Fruit fly (Drosophila melanogaster) Kc167 (cell line): ENCODE results near the gene Tif-IA.

Experiments used
- Myc ChIP-seq: fragments of >200 bp; optimal IDR thresholded peaks from 2 replicates; lab custom pipeline; 2017; ENCODE audit warnings: missing external identifiers
- Sin3A ChIP-seq: fragments of >200 bp; optimal IDR thresholded peaks from 2 replicates; lab custom pipeline; 2018; ENCODE audit warnings: missing external identifiers
- h ChIP-seq: fragments of >200 bp; optimal IDR thresholded peaks from 3 replicates; lab custom pipeline; 2018; ENCODE audit warnings: missing external identifiers
- insv ChIP-seq: fragments of >200 bp; optimal IDR thresholded peaks from 3 replicates; lab custom pipeline; 2018; ENCODE audit warnings: missing external identifiers
- psq ChIP-seq: fragments of >200 bp; optimal IDR thresholded peaks from 2 replicates; lab custom pipeline; 2017; ENCODE audit warnings: missing external identifiers
- ttk ChIP-seq: sonication (Bioruptor generic); optimal IDR thresholded peaks from 2 replicates; lab custom pipeline; 2017; ENCODE audit warnings: missing external identifiers

Gene Tif-IA

dm6 chr2L:22249570-22250274 is at the start of gene Tif-IA:
TSS of gene Tif-IA (plus strand) at chr2L:22249876.
- TF ChIP-seq ttk (lab: Kevin White, UChicago), result no peak
- TF ChIP-seq h (lab: Kevin White, UChicago), result no peak
- TF ChIP-seq insv (lab: Kevin White, UChicago), result no peak
- no peak for TF ChIP-seq Myc (lab: Kevin White, UChicago)
- TF ChIP-seq Sin3A (lab: Kevin White, UChicago), result no peak
- TF ChIP-seq psq (lab: Kevin White, UChicago), result no peak

DNA sequence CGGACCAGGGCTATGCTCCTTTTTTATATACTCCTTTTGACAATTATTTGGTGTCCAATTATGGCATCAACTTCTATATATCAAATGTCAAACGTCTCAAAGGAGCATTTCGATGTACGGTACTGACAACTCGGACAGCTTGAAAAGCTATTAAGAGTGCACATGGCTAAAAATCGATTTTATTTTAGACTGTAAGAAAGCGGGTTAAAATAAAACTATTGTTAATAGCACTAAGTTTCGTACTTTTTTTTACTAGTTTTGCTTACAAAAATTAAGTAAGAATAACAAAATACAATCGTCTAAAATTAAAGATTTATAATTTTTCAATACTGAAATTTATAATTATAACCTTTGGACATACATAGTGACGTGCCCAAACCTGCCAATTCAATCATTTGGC is 35.4 kb upstream of the Tif-IA start, which contains the start of gene Ir40a:
Ir40a (minus strand) TSS at position 101 of the 400 bp plus-strand sequence.
- TF ChIP-seq Myc (lab: Kevin White, UChicago) (no peak), Sin3A (lab: Kevin White, UChicago) (no peak), psq (lab: Kevin White, UChicago) (no peak), h (lab: Kevin White, UChicago) (no peak), ttk (lab: Kevin White, UChicago) (no peak)

- TF ChIP-seq insv (lab: Kevin White, UChicago), result no peak
- TF ChIP-seq Sin3A (lab: Kevin White, UChicago), result no peak
- TF ChIP-seq h (lab: Kevin White, UChicago), result no peak
- TF ChIP-seq ttk (lab: Kevin White, UChicago), result no peak
- no peak for TF ChIP-seq psq (lab: Kevin White, UChicago)
- no peak for TF ChIP-seq Myc (lab: Kevin White, UChicago)
Observed at dm6 chr2L:22239611-22240219, 10.0 kb upstream of the Tif-IA start, which contains the start of gene Nubpl. TSS of gene Nubpl (plus strand) at chr2L:22239916.

dm6 chr2L:22247455-22248058 is 2.1 kb upstream of the Tif-IA start, which contains the start of gene RpL21:
TSS of gene RpL21 (minus strand) at chr2L:22247875.
- peak; percentile 61 for TF ChIP-seq h (lab: Kevin White, UChicago)
- TF ChIP-seq ttk (lab: Kevin White, UChicago), result no peak
- no peak for TF ChIP-seq psq (lab: Kevin White, UChicago)

DNA sequence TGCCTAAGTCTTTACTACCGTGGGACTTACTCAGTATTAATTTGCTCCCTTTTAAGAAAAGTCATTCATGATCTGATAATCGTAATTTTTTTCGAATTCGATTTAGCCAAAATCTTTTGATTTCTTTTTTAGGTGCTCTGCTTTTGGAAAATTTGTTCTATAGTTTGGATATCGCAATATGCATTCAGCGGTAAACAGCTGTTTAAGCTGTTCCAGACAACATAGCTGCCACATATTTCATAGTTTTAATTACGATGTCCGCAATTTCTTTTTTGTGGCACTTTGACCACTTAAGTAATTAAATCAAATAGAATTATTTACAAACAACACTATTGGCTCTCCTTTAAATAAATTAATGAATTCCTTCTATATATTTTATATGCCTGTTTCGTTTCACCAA is 1.4 kb upstream of the Tif-IA start:
- TF ChIP-seq psq (lab: Kevin White, UChicago) (no peak), Sin3A (lab: Kevin White, UChicago) (no peak), insv (lab: Kevin White, UChicago) (no peak)

DNA sequence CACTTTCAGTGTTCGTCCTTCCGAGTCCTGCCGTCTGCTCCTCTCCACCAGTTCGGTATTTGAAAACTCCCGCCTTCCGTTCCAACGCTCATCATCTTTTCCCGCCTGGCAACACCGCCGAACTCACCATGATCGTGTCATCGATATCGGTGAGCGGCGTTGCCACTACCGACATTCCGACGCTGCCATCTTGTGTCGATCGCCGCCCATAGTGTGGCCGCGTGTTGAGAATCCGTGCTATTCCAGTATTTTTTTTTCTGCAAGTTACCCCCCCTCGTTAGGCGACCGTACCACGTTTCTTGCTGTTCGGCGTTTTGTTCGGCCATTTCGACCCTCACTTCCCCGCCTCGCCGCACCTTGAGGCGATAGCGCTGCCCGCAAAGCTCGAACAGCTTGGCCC is 11.4 kb downstream of the Tif-IA start:
- no peak for TF ChIP-seq ttk (lab: Kevin White, UChicago)
- no peak for TF ChIP-seq Sin3A (lab: Kevin White, UChicago)
- no peak for TF ChIP-seq Myc (lab: Kevin White, UChicago)
- TF ChIP-seq insv (lab: Kevin White, UChicago), result no peak

DNA sequence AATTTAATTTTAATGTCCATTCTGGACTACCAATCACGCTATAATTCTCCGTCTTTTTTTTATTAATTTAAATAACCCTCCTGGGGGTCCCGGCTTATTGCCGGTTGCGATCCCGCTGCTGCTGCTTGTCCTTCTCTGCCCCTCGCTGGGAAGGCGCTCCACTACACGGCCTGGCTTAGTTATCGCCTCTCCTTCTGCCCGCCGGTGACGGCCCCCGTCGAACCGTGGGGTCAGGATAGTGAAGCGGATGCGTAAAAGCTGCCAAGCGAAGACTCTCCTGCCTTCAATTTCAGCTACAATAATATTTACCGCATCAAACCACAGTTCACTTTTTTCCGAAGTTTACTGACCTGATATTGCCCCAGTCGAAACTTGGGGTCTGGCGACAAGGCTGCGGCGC is 32.2 kb downstream of the Tif-IA start:
- TF ChIP-seq h (lab: Kevin White, UChicago) (no peak), Myc (lab: Kevin White, UChicago) (no peak), Sin3A (lab: Kevin White, UChicago) (no peak), psq (lab: Kevin White, UChicago) (no peak), ttk (lab: Kevin White, UChicago) (no peak), insv (lab: Kevin White, UChicago) (no peak)

DNA sequence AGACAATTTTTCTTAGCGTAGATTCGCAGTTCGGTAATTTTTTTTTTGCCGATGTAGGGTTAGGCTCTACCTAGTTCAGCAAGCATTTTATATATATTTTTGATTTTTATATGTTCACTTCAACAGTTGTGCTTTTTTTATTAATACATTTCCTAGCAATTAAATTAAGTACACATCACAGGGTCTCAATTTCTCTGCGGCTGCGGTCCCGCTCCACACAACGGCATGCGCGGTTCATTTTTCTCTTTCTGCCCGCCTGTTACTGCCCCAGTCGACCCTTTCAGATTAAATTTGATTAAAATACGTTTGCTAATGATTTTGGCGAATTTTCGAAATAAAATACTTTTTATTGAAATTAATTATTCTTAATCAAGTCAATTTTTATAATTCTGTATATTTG is 43.1 kb downstream of the Tif-IA start:
- TF ChIP-seq Sin3A (lab: Kevin White, UChicago) (no peak), insv (lab: Kevin White, UChicago) (no peak), Myc (lab: Kevin White, UChicago) (no peak), ttk (lab: Kevin White, UChicago) (no peak), h (lab: Kevin White, UChicago) (no peak), psq (lab: Kevin White, UChicago) (no peak)
